Worm (Caenorhabditis elegans) whole organism, L3 larva: ENCODE measurements around the gene penr-1.

Experiments
- R02D3.7 ChIP-seq: fragments of 150-350 bp; optimal IDR thresholded peaks from 2 replicates; lab custom pipeline; 2014; ENCODE audit warnings: missing biosample characterization, missing genetic modification characterization
- ama-1 ChIP-seq: fragments of 150-350 bp; optimal IDR thresholded peaks from 2 replicates; lab custom pipeline; 2018
- ceh-16 ChIP-seq: sonication (generic microtip); optimal IDR thresholded peaks from 2 replicates; lab custom pipeline; 2017; ENCODE audit warnings: missing biosample characterization, missing genetic modification characterization
- ceh-28 ChIP-seq: fragments of 150-350 bp; optimal IDR thresholded peaks from 2 replicates; lab custom pipeline; 2014; ENCODE audit warnings: missing biosample characterization, missing genetic modification reagents, missing genetic modification characterization
- ceh-9 ChIP-seq: sonication (generic microtip); optimal IDR thresholded peaks from 2 replicates; lab custom pipeline; 2018; ENCODE audit warnings: missing biosample characterization, missing genetic modification characterization
- daf-12 ChIP-seq: fragments of 150-350 bp; optimal IDR thresholded peaks from 2 replicates; lab custom pipeline; 2014; ENCODE audit warnings: missing biosample characterization, missing genetic modification reagents, missing genetic modification characterization
- egl-27 ChIP-seq: sonication (generic microtip); optimal IDR thresholded peaks from 4 replicates; lab custom pipeline; 2017; ENCODE audit warnings: missing biosample characterization, missing genetic modification reagents, missing genetic modification characterization
- egl-5 ChIP-seq: fragments of 150-350 bp; optimal IDR thresholded peaks from 2 replicates; lab custom pipeline; 2017; ENCODE audit warnings: missing biosample characterization, missing genetic modification reagents, missing genetic modification characterization, inconsistent platforms
- elt-2 ChIP-seq: sonication (generic microtip); optimal IDR thresholded peaks from 2 replicates; lab custom pipeline; 2016; ENCODE audit warnings: missing genetic modification reagents, mild to moderate bottlenecking, missing genetic modification characterization, missing compliant biosample characterization
- fkh-10 ChIP-seq: sonication (generic microtip); optimal IDR thresholded peaks from 2 replicates; lab custom pipeline; 2017; ENCODE audit warnings: missing biosample characterization, missing genetic modification reagents, missing genetic modification characterization
- hmg-11 ChIP-seq: sonication (generic microtip); optimal IDR thresholded peaks from 2 replicates; lab custom pipeline; 2016; ENCODE audit warnings: missing genetic modification characterization, missing compliant biosample characterization
- jun-1 ChIP-seq: fragments of 150-350 bp; optimal IDR thresholded peaks from 2 replicates; lab custom pipeline; 2014; ENCODE audit warnings: missing biosample characterization, missing genetic modification reagents, missing genetic modification characterization
- lin-15B ChIP-seq: fragments of 150-350 bp; optimal IDR thresholded peaks from 2 replicates; lab custom pipeline; 2014; ENCODE audit warnings: missing biosample characterization, missing genetic modification characterization
- lin-39 ChIP-seq: fragments of 150-350 bp; optimal IDR thresholded peaks from 2 replicates; lab custom pipeline; 2018; ENCODE audit warnings: missing biosample characterization, missing genetic modification reagents, missing genetic modification characterization
- mdl-1 ChIP-seq: fragments of 150-350 bp; optimal IDR thresholded peaks from 2 replicates; lab custom pipeline; 2014; ENCODE audit warnings: missing biosample characterization, missing genetic modification characterization
- mml-1 ChIP-seq: fragments of 150-350 bp; sonication (generic microtip); optimal IDR thresholded peaks from 3 replicates; lab custom pipeline; 2014; ENCODE audit warnings: missing biosample characterization, missing genetic modification characterization
- nfya-1 ChIP-seq: sonication (generic microtip); optimal IDR thresholded peaks from 2 replicates; lab custom pipeline; 2017; ENCODE audit warnings: missing genetic modification characterization, mild to moderate bottlenecking, missing compliant biosample characterization, antibody characterized with exemption, moderate library complexity; ENCODE audit not compliant: insufficient read depth
- nhr-11 ChIP-seq: fragments of 150-350 bp; optimal IDR thresholded peaks from 2 replicates; lab custom pipeline; 2014; ENCODE audit warnings: missing biosample characterization, missing genetic modification characterization
- nhr-12 ChIP-seq: fragments of 150-350 bp; optimal IDR thresholded peaks from 2 replicates; lab custom pipeline; 2014; ENCODE audit warnings: missing biosample characterization, missing genetic modification characterization
- nhr-23 ChIP-seq: fragments of 150-350 bp; optimal IDR thresholded peaks from 2 replicates; lab custom pipeline; 2014; ENCODE audit warnings: missing biosample characterization, missing genetic modification reagents, missing genetic modification characterization
- nhr-25 ChIP-seq: sonication (generic microtip); optimal IDR thresholded peaks from 2 replicates; lab custom pipeline; 2017; ENCODE audit warnings: missing biosample characterization, missing genetic modification characterization
- nhr-28 ChIP-seq: fragments of 150-350 bp; optimal IDR thresholded peaks from 2 replicates; lab custom pipeline; 2014; ENCODE audit warnings: missing biosample characterization, missing genetic modification characterization
- nhr-43 ChIP-seq: sonication (generic microtip); optimal IDR thresholded peaks from 2 replicates; lab custom pipeline; 2016; ENCODE audit warnings: mild to moderate bottlenecking, missing genetic modification characterization, missing compliant biosample characterization; ENCODE audit not compliant: poor library complexity, severe bottlenecking
- nhr-67 ChIP-seq: fragments of 150-350 bp; optimal IDR thresholded peaks from 2 replicates; lab custom pipeline; 2014; ENCODE audit warnings: missing biosample characterization, missing genetic modification characterization
- nhr-77 ChIP-seq: fragments of 150-350 bp; optimal IDR thresholded peaks from 2 replicates; lab custom pipeline; 2014; ENCODE audit warnings: missing biosample characterization, missing genetic modification characterization
- pha-4 ChIP-seq: fragments of 150-350 bp; optimal IDR thresholded peaks from 2 replicates; lab custom pipeline; 2014; ENCODE audit warnings: missing biosample characterization, missing genetic modification reagents, missing genetic modification characterization
- pqm-1 ChIP-seq: fragments of 150-350 bp; optimal IDR thresholded peaks from 2 replicates; lab custom pipeline; 2017; ENCODE audit warnings: missing biosample characterization, missing genetic modification characterization, inconsistent platforms
- sea-2 ChIP-seq: fragments of 150-350 bp; sonication (generic microtip); optimal IDR thresholded peaks from 4 replicates; lab custom pipeline; 2014; ENCODE audit warnings: missing biosample characterization, missing genetic modification reagents, missing genetic modification characterization
- skn-1 ChIP-seq: fragments of 150-350 bp; optimal IDR thresholded peaks from 2 replicates; lab custom pipeline; 2014; ENCODE audit warnings: missing biosample characterization, missing genetic modification characterization
- snpc-4 ChIP-seq: fragments of 150-350 bp; optimal IDR thresholded peaks from 2 replicates; lab custom pipeline; 2014; ENCODE audit warnings: missing biosample characterization, missing genetic modification characterization
- unc-39 ChIP-seq: sonication (generic microtip); optimal IDR thresholded peaks from 4 replicates; lab custom pipeline; 2017; ENCODE audit warnings: missing biosample characterization, missing genetic modification characterization
- unc-62 ChIP-seq: fragments of 150-350 bp; sonication (generic microtip); optimal IDR thresholded peaks from 4 replicates; lab custom pipeline; 2014; ENCODE audit warnings: missing biosample characterization, missing genetic modification reagents, missing genetic modification characterization

Gene penr-1

DNA sequence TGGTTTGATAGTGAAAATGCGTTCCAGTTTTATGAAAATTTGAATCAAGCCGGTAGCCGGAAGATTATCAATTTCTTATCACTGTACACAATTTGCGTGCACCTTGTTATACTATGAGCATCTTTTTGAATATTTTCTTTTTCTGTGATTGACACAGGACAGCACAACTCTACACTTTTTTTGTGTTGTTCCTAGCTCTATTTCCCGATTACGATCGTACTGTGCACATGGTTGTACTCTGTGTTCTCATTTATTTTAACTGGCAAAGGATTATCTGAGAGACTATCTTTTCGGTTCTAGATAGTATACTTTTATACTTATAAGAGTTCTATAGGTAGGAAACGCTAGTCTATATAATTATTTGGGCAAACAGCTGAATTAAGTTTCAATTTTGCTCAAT lies 2.7 kb downstream of the penr-1 start:
- no peak for TF ChIP-seq elt-2
- no peak for TF ChIP-seq skn-1 (tag; lab: Kevin White, UChicago)
- TF ChIP-seq nhr-25 (tag; lab: Kevin White, UChicago), result no peak
- no peak for TF ChIP-seq mdl-1 (tag; lab: Kevin White, UChicago)
- no peak for TF ChIP-seq pqm-1
- TF ChIP-seq ama-1 (lab: Kevin White, UChicago), result no peak
- no peak for TF ChIP-seq fkh-10
- no peak for TF ChIP-seq ceh-28 (tag; lab: Kevin White, UChicago)
- TF ChIP-seq nhr-12 (tag; lab: Kevin White, UChicago), result no peak
- no peak for TF ChIP-seq egl-5 (tag; lab: Kevin White, UChicago)
- no peak for TF ChIP-seq daf-12 (tag; lab: Kevin White, UChicago)
- TF ChIP-seq sea-2 (GFP tag; lab: Kevin White, UChicago), result no peak
- no peak for TF ChIP-seq nhr-77 (tag; lab: Kevin White, UChicago)
- TF ChIP-seq egl-27 (tag; lab: Kevin White, UChicago), result no peak
- TF ChIP-seq hmg-11 (tag; lab: Kevin White, UChicago), result no peak
- TF ChIP-seq snpc-4 (tag; lab: Kevin White, UChicago), result no peak
- TF ChIP-seq, all 47 proteins: peak for 0

- TF ChIP-seq nhr-23 (tag; lab: Kevin White, UChicago) (peak; percentile 59), nhr-43 (tag; lab: Kevin White, UChicago) (peak; percentile 61), pqm-1 (peak; percentile 2), ceh-16 (tag; lab: Kevin White, UChicago) (no peak)
Measured at ce11 chrV:5272619-5273074, 3.4 kb downstream of the penr-1 start.

ce11 chrV:5273241-5273640 lies 4.0 kb downstream of the penr-1 start:
- TF ChIP-seq elt-2 (peak; percentile 4), daf-12 (tag; lab: Kevin White, UChicago) (no peak), nhr-43 (tag; lab: Kevin White, UChicago) (peak; percentile 21)

ce11 chrV:5273770-5274169 lies 4.5 kb downstream of the penr-1 start, which contains the start of gene natc-2:
natc-2 (plus strand) TSS chrV:5274070.
- TF ChIP-seq nhr-28 (tag; lab: Kevin White, UChicago), result no peak

DNA sequence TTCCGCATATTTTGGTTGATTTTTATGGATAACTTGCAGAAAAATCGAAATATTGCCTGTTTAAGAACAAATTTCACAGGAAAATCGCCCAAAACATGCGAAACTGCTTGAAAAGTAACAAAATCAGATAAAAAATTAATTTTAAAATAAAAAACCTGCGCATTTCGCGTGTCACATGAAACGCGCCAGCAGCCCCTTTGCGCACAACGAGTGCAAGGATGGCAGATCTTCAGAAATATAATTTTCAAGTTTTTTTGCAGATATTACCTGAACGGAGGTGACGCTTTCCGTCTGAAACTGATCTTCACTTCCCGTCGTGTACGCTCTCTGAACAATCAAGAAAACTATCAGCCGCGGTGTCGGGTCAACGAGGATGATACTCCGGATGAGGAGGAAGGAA lies 5.7 kb downstream of the penr-1 start:
- peak; percentile 64 for TF ChIP-seq lin-15B (tag; lab: Kevin White, UChicago)
- peak; percentile 51 for TF ChIP-seq nhr-23 (tag; lab: Kevin White, UChicago)
- no peak for TF ChIP-seq daf-12 (tag; lab: Kevin White, UChicago)
- peak; percentile 53 for TF ChIP-seq pha-4
- TF ChIP-seq nfya-1 (tag; lab: Kevin White, UChicago), result peak; percentile 53
- TF ChIP-seq nhr-43 (tag; lab: Kevin White, UChicago), result peak; percentile 1
- no peak for TF ChIP-seq nhr-77 (tag; lab: Kevin White, UChicago)
- peak; percentile 9 for TF ChIP-seq elt-2

ce11 chrV:5275426-5276007 lies 6.2 kb downstream of the penr-1 start:
- TF ChIP-seq unc-62 (GFP tag; lab: Kevin White, UChicago) (no peak), mml-1 (no peak), ceh-9 (tag; lab: Kevin White, UChicago) (no peak), nhr-11 (tag; lab: Kevin White, UChicago) (no peak), egl-27 (tag; lab: Kevin White, UChicago) (no peak), nhr-43 (tag; lab: Kevin White, UChicago) (peak; percentile 39), jun-1 (no peak), hmg-11 (tag; lab: Kevin White, UChicago) (no peak), ama-1 (lab: Kevin White, UChicago) (peak; percentile 23)

DNA sequence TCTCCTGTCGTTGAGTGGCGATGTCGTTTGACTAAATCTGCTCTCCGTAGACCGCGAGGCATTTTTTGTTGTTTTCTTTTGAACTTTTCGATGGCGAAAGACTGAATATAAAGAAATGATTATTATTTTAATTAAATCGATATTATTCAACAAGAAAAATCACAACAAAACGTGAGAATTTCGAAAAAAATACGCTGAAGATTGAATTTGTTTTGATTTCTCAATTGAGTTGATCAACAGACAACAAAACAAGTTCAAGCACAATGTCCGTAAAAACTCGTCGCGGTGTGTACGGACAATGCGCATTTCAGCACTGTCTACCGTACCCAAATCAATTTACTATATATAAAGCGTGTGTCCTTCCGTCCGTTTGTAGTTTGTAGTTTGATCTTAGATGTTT lies 8.7 kb downstream of the penr-1 start, which contains the start of gene B0238.9:
B0238.9 (minus strand) TSS at position 101 of the 400 bp plus-strand sequence.
- TF ChIP-seq pha-4 (no peak), R02D3.7 (tag; lab: Kevin White, UChicago) (no peak), nhr-11 (tag; lab: Kevin White, UChicago) (no peak), elt-2 (no peak), hmg-11 (tag; lab: Kevin White, UChicago) (no peak), nhr-67 (tag; lab: Kevin White, UChicago) (no peak), ceh-9 (tag; lab: Kevin White, UChicago) (no peak), lin-39 (tag; lab: Kevin White, UChicago) (no peak), unc-39 (tag; lab: Kevin White, UChicago) (no peak), ceh-16 (tag; lab: Kevin White, UChicago) (no peak), unc-62 (GFP tag; lab: Kevin White, UChicago) (no peak)
